Fruit fly (Drosophila melanogaster): Measurements from ENCODE around the gene U2af38.

DNA sequence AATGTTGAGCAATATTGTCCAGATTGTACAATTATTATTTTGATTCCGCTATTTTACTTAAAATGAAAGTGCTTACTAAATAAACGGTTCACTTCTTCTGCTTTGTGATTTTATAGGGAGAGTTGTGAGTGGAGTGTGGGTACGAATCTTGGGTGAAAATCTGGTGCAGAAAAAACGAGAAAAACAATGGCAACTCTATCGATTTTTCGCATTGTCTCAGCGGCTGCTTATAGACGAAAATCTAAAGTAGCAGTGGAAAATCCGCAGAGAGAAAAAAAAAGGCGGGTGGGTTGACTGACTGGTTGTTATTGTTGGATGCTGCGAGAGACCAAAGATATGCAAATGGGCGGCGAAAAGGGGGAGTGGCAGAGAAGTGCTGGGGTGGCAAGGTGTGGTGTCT, 51.4 kb downstream of the U2af38 start:
- TF ChIP-seq usp (GFP tag; optimal IDR thresholded peaks at IDR 0.05) (no peak), Hr83 (GFP tag; optimal IDR thresholded peaks at IDR 0.05; ENCODE audit: poor library complexity, severe bottlenecking) (no peak), Jra (GFP tag; optimal IDR thresholded peaks at IDR 0.05) (no peak), woc (GFP tag; optimal IDR thresholded peaks at IDR 0.05) (no peak), psq (GFP tag; optimal IDR thresholded peaks at IDR 0.05) (no peak), Myc (optimal IDR thresholded peaks at IDR 0.05) (no peak), sv (GFP tag; optimal IDR thresholded peaks at IDR 0.05) (no peak), sage (GFP tag; optimal IDR thresholded peaks at IDR 0.05) (no peak), dl (GFP tag; optimal IDR thresholded peaks at IDR 0.05; ENCODE audit: insufficient read depth in 1 of 2, partially characterized antibody in 2 of 2) (no peak), dmrt93B (GFP tag; optimal IDR thresholded peaks at IDR 0.05) (no peak), tai (GFP tag; optimal IDR thresholded peaks at IDR 0.05) (no peak), fru (GFP tag; optimal IDR thresholded peaks at IDR 0.05) (no peak), OdsH (GFP tag; optimal IDR thresholded peaks at IDR 0.05) (no peak)

Data from whole organism, wandering third instar larva.